Fruit fly (Drosophila melanogaster): ENCODE results near the gene CG42327.

CG42327 gene

dm6 chr3R:11669954-11670347, 14.0 kb downstream of the CG42327 start:
- TF ChIP-seq CG1620 (GFP tag; optimal IDR thresholded peaks at IDR 0.05) = no peak
- no peak for TF ChIP-seq CG12768 (GFP tag; optimal IDR thresholded peaks at IDR 0.05)
- TF ChIP-seq Mnt (GFP tag; optimal IDR thresholded peaks at IDR 0.05) = no peak
- TF ChIP-seq CG33017 (tag; optimal IDR thresholded peaks at IDR 0.05) = no peak
- no peak for TF ChIP-seq CG7101 (tag; optimal IDR thresholded peaks at IDR 0.05)
- no peak for TF ChIP-seq CG7045 (GFP tag; optimal IDR thresholded peaks at IDR 0.05)
- no peak for TF ChIP-seq Clk (GFP tag; optimal IDR thresholded peaks at IDR 0.05)
- no peak for TF ChIP-seq cnc (optimal IDR thresholded peaks at IDR 0.05)
- TF ChIP-seq kay (GFP tag; ENCODE audit: borderline replicate concordance) = no peak
- TF ChIP-seq Crg-1 (GFP tag; optimal IDR thresholded peaks at IDR 0.05) = no peak
- no peak for TF ChIP-seq CG14711 (tag; optimal IDR thresholded peaks at IDR 0.05)
- TF ChIP-seq cic (GFP tag; optimal IDR thresholded peaks at IDR 0.05) = no peak
- TF ChIP-seq CG11617 (GFP tag; optimal IDR thresholded peaks at IDR 0.05) = no peak
- no peak for TF ChIP-seq tj (GFP tag; optimal IDR thresholded peaks at IDR 0.05)
- no peak for TF ChIP-seq ovo (GFP tag; optimal IDR thresholded peaks at IDR 0.05)
- TF ChIP-seq Hr96 (GFP tag; optimal IDR thresholded peaks at IDR 0.05) = no peak
- TF ChIP-seq toe (GFP tag; optimal IDR thresholded peaks at IDR 0.05) = no peak
- TF ChIP-seq CG5204 (GFP tag; optimal IDR thresholded peaks at IDR 0.05) = no peak

dm6 chr3R:11670888-11671287, 14.9 kb downstream of the CG42327 start:
- TF ChIP-seq ovo (GFP tag; optimal IDR thresholded peaks at IDR 0.05) = no peak
- no peak for TF ChIP-seq CG1620 (GFP tag; optimal IDR thresholded peaks at IDR 0.05)
- no peak for TF ChIP-seq tj (GFP tag; optimal IDR thresholded peaks at IDR 0.05)
- TF ChIP-seq CG7101 (tag; optimal IDR thresholded peaks at IDR 0.05) = no peak
- TF ChIP-seq CG33017 (tag; optimal IDR thresholded peaks at IDR 0.05) = no peak
- no peak for TF ChIP-seq Mnt (GFP tag; optimal IDR thresholded peaks at IDR 0.05)
- no peak for TF ChIP-seq toe (GFP tag; optimal IDR thresholded peaks at IDR 0.05)
- no peak for TF ChIP-seq CG5204 (GFP tag; optimal IDR thresholded peaks at IDR 0.05)
- no peak for TF ChIP-seq cic (GFP tag; optimal IDR thresholded peaks at IDR 0.05)

DNA sequence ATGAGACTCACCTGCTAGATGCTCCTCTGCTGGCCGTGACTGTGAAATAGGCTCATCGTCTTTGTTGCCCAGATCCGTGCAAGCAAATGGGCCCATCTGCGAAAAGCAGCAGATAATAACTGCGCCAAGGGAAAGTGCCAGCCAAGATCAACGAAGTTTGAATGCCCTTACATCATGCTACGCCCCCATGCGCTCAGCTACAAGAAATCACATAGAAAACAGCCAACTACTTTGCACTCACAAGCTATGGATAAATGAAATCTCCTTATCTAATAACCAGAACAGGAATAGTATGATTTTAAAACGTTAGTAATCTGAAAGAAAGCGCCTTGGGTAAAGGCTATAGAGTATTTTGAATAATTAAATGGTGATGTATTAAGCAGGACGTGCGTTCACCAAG, 15.8 kb downstream of the CG42327 start:
- no peak for TF ChIP-seq Mnt (GFP tag; optimal IDR thresholded peaks at IDR 0.05)
- no peak for TF ChIP-seq bab1 (GFP tag; optimal IDR thresholded peaks at IDR 0.05)
- TF ChIP-seq ovo (GFP tag; optimal IDR thresholded peaks at IDR 0.05) = no peak
- no peak for TF ChIP-seq pad (GFP tag; optimal IDR thresholded peaks at IDR 0.05)
- no peak for TF ChIP-seq CG7045 (GFP tag; optimal IDR thresholded peaks at IDR 0.05)
- no peak for TF ChIP-seq CG5204 (GFP tag; optimal IDR thresholded peaks at IDR 0.05)
- TF ChIP-seq CG1620 (GFP tag; optimal IDR thresholded peaks at IDR 0.05) = no peak
- TF ChIP-seq Hr96 (GFP tag; optimal IDR thresholded peaks at IDR 0.05) = no peak
- TF ChIP-seq CG11617 (GFP tag; optimal IDR thresholded peaks at IDR 0.05) = no peak
- TF ChIP-seq cic (GFP tag; optimal IDR thresholded peaks at IDR 0.05) = no peak
- no peak for TF ChIP-seq Crg-1 (GFP tag; optimal IDR thresholded peaks at IDR 0.05)
- TF ChIP-seq cnc (optimal IDR thresholded peaks at IDR 0.05) = no peak
- no peak for TF ChIP-seq kay (GFP tag; ENCODE audit: borderline replicate concordance)

- peak; percentile 39 for TF ChIP-seq Mnt (GFP tag; optimal IDR thresholded peaks at IDR 0.05)
- TF ChIP-seq CG5204 (GFP tag; optimal IDR thresholded peaks at IDR 0.05) = no peak
- peak; percentile 1 for TF ChIP-seq ovo (GFP tag; optimal IDR thresholded peaks at IDR 0.05)
- TF ChIP-seq bab1 (GFP tag; optimal IDR thresholded peaks at IDR 0.05) = peak; percentile 79
- no peak for TF ChIP-seq cnc (optimal IDR thresholded peaks at IDR 0.05)
- peak; percentile 37 for TF ChIP-seq Hr96 (GFP tag; optimal IDR thresholded peaks at IDR 0.05)
- TF ChIP-seq cic (GFP tag; optimal IDR thresholded peaks at IDR 0.05) = no peak
- TF ChIP-seq kay (GFP tag; ENCODE audit: borderline replicate concordance) = no peak
- TF ChIP-seq CG14711 (tag; optimal IDR thresholded peaks at IDR 0.05) = peak; percentile 51
- TF ChIP-seq CG12768 (GFP tag; optimal IDR thresholded peaks at IDR 0.05) = no peak
- no peak for TF ChIP-seq pad (GFP tag; optimal IDR thresholded peaks at IDR 0.05)
- TF ChIP-seq CG1620 (GFP tag; optimal IDR thresholded peaks at IDR 0.05) = peak; percentile 52
- TF ChIP-seq toe (GFP tag; optimal IDR thresholded peaks at IDR 0.05) = peak; percentile 61
- TF ChIP-seq CG11617 (GFP tag; optimal IDR thresholded peaks at IDR 0.05) = peak; percentile 9
- no peak for TF ChIP-seq CG33017 (tag; optimal IDR thresholded peaks at IDR 0.05)
- no peak for TF ChIP-seq Clk (GFP tag; optimal IDR thresholded peaks at IDR 0.05)
- TF ChIP-seq tj (GFP tag; optimal IDR thresholded peaks at IDR 0.05) = peak; percentile 9
- TF ChIP-seq CG7101 (tag; optimal IDR thresholded peaks at IDR 0.05) = peak; percentile 60
- peak; percentile 9 for TF ChIP-seq CG7045 (GFP tag; optimal IDR thresholded peaks at IDR 0.05)
These were observed 18.2 kb downstream of the CG42327 start, which contains the start of gene CG14715 for dm6 chr3R:11673955-11674663. Gene CG14715, plus strand, starts transcription at chr3R:11674221.

- TF ChIP-seq toe (GFP tag; optimal IDR thresholded peaks at IDR 0.05) (no peak), CG5204 (GFP tag; optimal IDR thresholded peaks at IDR 0.05) (no peak), CG7045 (GFP tag; optimal IDR thresholded peaks at IDR 0.05) (peak; percentile 88), CG1620 (GFP tag; optimal IDR thresholded peaks at IDR 0.05) (peak; percentile 86), tj (GFP tag; optimal IDR thresholded peaks at IDR 0.05) (peak; percentile 85), bab1 (GFP tag; optimal IDR thresholded peaks at IDR 0.05) (peak; percentile 97), cic (GFP tag; optimal IDR thresholded peaks at IDR 0.05) (peak; percentile 7), CG11617 (GFP tag; optimal IDR thresholded peaks at IDR 0.05) (peak; percentile 88), ovo (GFP tag; optimal IDR thresholded peaks at IDR 0.05) (peak; percentile 34), cnc (optimal IDR thresholded peaks at IDR 0.05) (no peak), CG14711 (tag; optimal IDR thresholded peaks at IDR 0.05) (peak; percentile 95), pad (GFP tag; optimal IDR thresholded peaks at IDR 0.05) (peak; percentile 81), CG12768 (GFP tag; optimal IDR thresholded peaks at IDR 0.05) (peak; percentile 92), Mnt (GFP tag; optimal IDR thresholded peaks at IDR 0.05) (peak; percentile 70), CG7101 (tag; optimal IDR thresholded peaks at IDR 0.05) (peak; percentile 96), CG33017 (tag; optimal IDR thresholded peaks at IDR 0.05) (peak; percentile 95), Crg-1 (GFP tag; optimal IDR thresholded peaks at IDR 0.05) (peak; percentile 69), kay (GFP tag; ENCODE audit: borderline replicate concordance) (no peak), Clk (GFP tag; optimal IDR thresholded peaks at IDR 0.05) (peak; percentile 75), Hr96 (GFP tag; optimal IDR thresholded peaks at IDR 0.05) (peak; percentile 58)
These were observed 22.1 kb downstream of the CG42327 start, which contains the start of gene CG18476 for dm6 chr3R:11678016-11678415. Gene CG18476, minus strand, starts transcription at chr3R:11678116.

All from whole organism, adult.